Fruit fly (Drosophila melanogaster): ENCODE data around the gene Myb.

Myb gene

DNA sequence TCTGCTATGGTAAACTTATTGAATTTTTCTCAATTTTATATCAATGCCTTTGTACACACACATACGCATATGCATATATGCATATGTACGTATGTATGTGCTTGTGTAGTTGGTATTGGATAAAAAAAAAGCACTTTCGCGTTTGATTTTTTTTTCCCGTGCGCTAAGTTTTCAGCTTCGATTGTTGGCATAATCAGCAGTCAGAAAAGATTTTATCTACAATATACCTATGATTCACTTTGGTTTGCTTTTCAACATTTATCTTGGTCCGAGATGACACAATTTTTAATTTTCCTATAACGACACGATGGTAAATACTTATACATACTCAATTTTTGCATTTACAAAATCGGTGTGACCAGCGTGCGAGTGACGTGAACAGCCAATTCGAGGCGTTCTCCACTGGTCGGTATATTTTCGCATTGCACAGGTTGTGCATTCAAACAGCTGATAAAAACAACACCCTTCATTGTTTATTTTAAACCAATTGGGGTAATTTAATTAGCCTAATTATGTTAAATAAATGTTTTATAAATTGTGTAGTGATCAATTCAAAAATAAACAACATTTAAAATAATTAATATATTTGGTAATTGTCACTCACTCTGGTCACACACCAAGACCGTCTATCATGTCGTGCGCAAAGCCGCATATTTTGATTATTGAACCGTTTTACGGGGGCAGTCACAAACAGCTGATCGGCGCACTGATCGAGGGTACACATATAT, 4.6 kb downstream of the Myb start, which contains the start of the genes UBL3 and CG15914 (continued):
- no peak for TF ChIP-seq Hmx (GFP tag; optimal IDR thresholded peaks at IDR 0.05)
- peak; percentile 45 for TF ChIP-seq MBD-R2 (GFP tag; IDR thresholded peaks at IDR 0.05)
- peak; percentile 25 for TF ChIP-seq D19A (tag; optimal IDR thresholded peaks at IDR 0.05)
- TF ChIP-seq YL-1 (GFP tag; optimal IDR thresholded peaks at IDR 0.05) = peak; percentile 51
- no peak for TF ChIP-seq ERR (GFP tag; optimal IDR thresholded peaks at IDR 0.05)

DNA sequence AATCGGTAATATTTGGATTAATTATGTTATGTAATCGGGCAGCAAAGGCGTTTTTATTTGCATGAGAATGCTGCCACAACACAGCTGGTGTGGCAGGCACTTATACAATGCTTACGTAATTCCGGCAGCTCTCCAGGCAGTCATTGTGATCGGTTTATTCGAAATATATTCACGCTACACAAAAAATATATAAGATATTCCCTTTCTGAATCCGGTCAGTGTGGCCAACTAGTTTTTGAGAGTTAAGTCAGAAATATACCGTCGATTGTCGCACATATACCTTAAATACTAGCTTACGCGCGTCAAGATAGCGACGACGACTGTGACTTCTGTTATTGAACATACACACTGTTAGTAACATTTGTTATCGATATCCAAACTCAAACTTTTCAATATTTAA, 8.6 kb downstream of the Myb start, which contains the start of gene sun:
Gene sun, minus strand, starts transcription at position 238 of the 400 bp plus-strand sequence.
- TF ChIP-seq CG13894 (tag; optimal IDR thresholded peaks at IDR 0.05) = no peak
- TF ChIP-seq nmo (GFP tag; optimal IDR thresholded peaks at IDR 0.05) = peak; percentile 3
- no peak for TF ChIP-seq CG32532 (GFP tag; IDR thresholded peaks at IDR 0.05)
- no peak for TF ChIP-seq CG15073 (GFP tag; optimal IDR thresholded peaks at IDR 0.05)
- TF ChIP-seq CG2116 (GFP tag; optimal IDR thresholded peaks at IDR 0.05) = peak; percentile 20
- TF ChIP-seq CG13287 (GFP tag; IDR thresholded peaks at IDR 0.05; ENCODE audit: partially characterized antibody) = peak; percentile 46; the same call in 1 of the 2 replicates
- 0 out of 2 replicates have a peak, but pooled peaks have one; percentile 38 for TF ChIP-seq E2f2 (GFP tag; IDR thresholded peaks at IDR 0.05)
- no peak for TF ChIP-seq tx (GFP tag; optimal IDR thresholded peaks at IDR 0.05)
- TF ChIP-seq peb (GFP tag; IDR thresholded peaks at IDR 0.05) = no peak
- TF ChIP-seq wor (GFP tag; IDR thresholded peaks at IDR 0.05) = no peak
- TF ChIP-seq D (optimal IDR thresholded peaks at IDR 0.05) = no peak
- TF ChIP-seq D (GFP tag; optimal IDR thresholded peaks at IDR 0.05) = no peak
- TF ChIP-seq CG11456 (GFP tag; IDR thresholded peaks at IDR 0.05) = no peak
- no peak for TF ChIP-seq inv (GFP tag; IDR thresholded peaks at IDR 0.05; ENCODE audit: partially characterized antibody)
- peak; percentile 73 for TF ChIP-seq YL-1 (GFP tag; optimal IDR thresholded peaks at IDR 0.05)
- no peak for TF ChIP-seq Adf1 (GFP tag; IDR thresholded peaks at IDR 0.05)
- TF ChIP-seq CG7372 (GFP tag; IDR thresholded peaks at IDR 0.05) = no peak
- TF ChIP-seq CG12104 (GFP tag; optimal IDR thresholded peaks at IDR 0.05) = no peak
- no peak for TF ChIP-seq CG14667 (GFP tag; IDR thresholded peaks at IDR 0.05)
- TF ChIP-seq CG11085 (GFP tag; IDR thresholded peaks at IDR 0.05) = no peak
- peak; percentile 37; the same call in 1 of the 2 replicates for TF ChIP-seq MBD-R2 (GFP tag; IDR thresholded peaks at IDR 0.05)
- no peak for TF ChIP-seq CG12391 (tag; optimal IDR thresholded peaks at IDR 0.05)
- no peak for TF ChIP-seq unpg (GFP tag; optimal IDR thresholded peaks at IDR 0.05)
- no peak for TF ChIP-seq CG6654 (GFP tag; optimal IDR thresholded peaks at IDR 0.05)
- no peak for TF ChIP-seq CG18011 (GFP tag; optimal IDR thresholded peaks at IDR 0.05)
- peak; percentile 82 for TF ChIP-seq Med (GFP tag)
- no peak for TF ChIP-seq insv (GFP tag; optimal IDR thresholded peaks at IDR 0.05)
- peak; percentile 16 for TF ChIP-seq CG2712 (tag; optimal IDR thresholded peaks at IDR 0.05)
- no peak for TF ChIP-seq CG2875 (GFP tag; optimal IDR thresholded peaks at IDR 0.05)
- peak; percentile 38; the same call in 1 of the 2 replicates for TF ChIP-seq Bgb (GFP tag; IDR thresholded peaks at IDR 0.05; ENCODE audit: partially characterized antibody)
- TF ChIP-seq unc-4 (GFP tag; IDR thresholded peaks at IDR 0.05; ENCODE audit: partially characterized antibody) = peak; percentile 35; the same call in 1 of the 2 replicates
- no peak for TF ChIP-seq CG14050 (GFP tag; IDR thresholded peaks at IDR 0.05)
- TF ChIP-seq Dref (GFP tag; IDR thresholded peaks at IDR 0.05) = peak; percentile 60
- no peak for TF ChIP-seq odd (GFP tag; optimal IDR thresholded peaks at IDR 0.05)
- no peak for TF ChIP-seq hb (GFP tag; IDR thresholded peaks at IDR 0.05; ENCODE audit: partially characterized antibody)
- peak; percentile 79 for TF ChIP-seq pzg (GFP tag; optimal IDR thresholded peaks at IDR 0.05)
- no peak for TF ChIP-seq en (GFP tag; optimal IDR thresholded peaks at IDR 0.05)
- no peak for TF ChIP-seq Asciz (GFP tag; optimal IDR thresholded peaks at IDR 0.05)
- TF ChIP-seq dpn (GFP tag; optimal IDR thresholded peaks at IDR 0.05) = no peak
- peak; percentile 20; the same call in 1 of the 2 replicates for TF ChIP-seq Scr (GFP tag; IDR thresholded peaks at IDR 0.05; ENCODE audit: partially characterized antibody)
- no peak for TF ChIP-seq CG14014 (GFP tag; IDR thresholded peaks at IDR 0.05)
- no peak for TF ChIP-seq CG33557 (GFP tag; optimal IDR thresholded peaks at IDR 0.05)
- no peak for TF ChIP-seq CG9876 (GFP tag; optimal IDR thresholded peaks at IDR 0.05)
- peak; percentile 49 for TF ChIP-seq Dp (GFP tag; optimal IDR thresholded peaks at IDR 0.05)
